Worm (Caenorhabditis elegans) whole organism, L1 larva: ENCODE data around the gene symk-1.

ENCODE experiments used
- ama-1 ChIP-seq: fragments of 150-350 bp; optimal IDR thresholded peaks from 2 replicates; lab custom pipeline; 2014
- blmp-1 ChIP-seq: fragments of 150-350 bp; optimal IDR thresholded peaks from 2 replicates; lab custom pipeline; 2014; ENCODE audit warnings: missing biosample characterization, missing genetic modification characterization
- ceh-63 ChIP-seq: fragments of 200-800 bp; sonication (Bioruptor generic); optimal IDR thresholded peaks from 2 replicates; lab custom pipeline; 2018; ENCODE audit warnings: mild to moderate bottlenecking, missing genetic modification characterization, missing compliant biosample characterization
- ceh-88 ChIP-seq: fragments of 200-800 bp; sonication (Bioruptor generic); IDR thresholded peaks from 2 replicates; pipeline ENCODE4 v1.3.6; 2022; ENCODE audit warnings: missing genetic modification characterization, missing compliant biosample characterization
- efl-1 ChIP-seq, 4 experiments: fragments of 150-350 bp; optimal IDR thresholded peaks in 3 of 4; peaks in 1 of 4; 1 replicate in 1 of 4; 2 replicates in 3 of 4; lab custom pipeline; 2014; ENCODE audit warnings: missing biosample characterization in 2 of 4, missing genetic modification characterization in 2 of 4, missing genetic modification reagents in 2 of 4
- hpl-2 ChIP-seq: fragments of 150-350 bp; optimal IDR thresholded peaks from 2 replicates; lab custom pipeline; 2014; ENCODE audit warnings: missing biosample characterization, missing genetic modification reagents, missing genetic modification characterization
- lin-15B ChIP-seq: fragments of 150-350 bp; sonication (generic microtip); optimal IDR thresholded peaks from 3 replicates; lab custom pipeline; 2014; ENCODE audit warnings: missing biosample characterization, missing genetic modification characterization
- lsy-2 ChIP-seq, 2 experiments: fragments of 150-350 bp; optimal IDR thresholded peaks; 2 replicates each; lab custom pipeline; 2014; ENCODE audit warnings: missing biosample characterization in 2 of 2, missing genetic modification characterization in 2 of 2
- nhr-11 ChIP-seq: fragments of 150-350 bp; optimal IDR thresholded peaks from 2 replicates; lab custom pipeline; 2014; ENCODE audit warnings: missing biosample characterization, missing genetic modification characterization
- nhr-85 ChIP-seq: sonication (generic microtip); peaks from one replicate; lab custom pipeline; 2016; ENCODE audit warnings: missing genetic modification characterization, inconsistent platforms, missing compliant biosample characterization
- pag-3 ChIP-seq: sonication (generic microtip); optimal IDR thresholded peaks from 2 replicates; lab custom pipeline; 2017; ENCODE audit warnings: missing genetic modification characterization, mild to moderate bottlenecking, missing compliant biosample characterization, antibody characterized with exemption, borderline replicate concordance; ENCODE audit not compliant: insufficient read depth
- rnt-1 ChIP-seq: sonication (generic microtip); optimal IDR thresholded peaks from 2 replicates; lab custom pipeline; 2016; ENCODE audit warnings: mild to moderate bottlenecking, missing genetic modification characterization, moderate library complexity, missing compliant biosample characterization
- zip-4 ChIP-seq: fragments of 200-800 bp; sonication (Bioruptor generic); optimal IDR thresholded peaks from 2 replicates; lab custom pipeline; 2018; ENCODE audit warnings: mild to moderate bottlenecking, missing genetic modification characterization, moderate library complexity, missing compliant biosample characterization

symk-1 gene

ce11 chrV:8627580-8627979 lies 57.5 kb downstream of the symk-1 start:
- no peak for TF ChIP-seq pag-3
- TF ChIP-seq efl-1 (optimal IDR thresholded peaks at IDR 0.05; lab: Kevin White, UChicago): no peak
- peak in 1 of 2 experiments; percentile 48 for TF ChIP-seq efl-1 (GFP tag; optimal IDR thresholded peaks at IDR 0.05 in 1 of 2; lab: Kevin White, UChicago)
- TF ChIP-seq zip-4 (GFP tag; lab: Kevin White, UChicago): no peak

ce11 chrV:8629029-8629428 lies 58.9 kb downstream of the symk-1 start, which contains the start of gene F41E6.12:
Gene F41E6.12, minus strand, starts transcription at chrV:8629129.
- TF ChIP-seq lsy-2 (tag; optimal IDR thresholded peaks at IDR 0.05; lab: Kevin White, UChicago): no peak
- no peak for TF ChIP-seq ceh-88 (GFP tag; lab: Robert Waterston, UW)
- no peak for TF ChIP-seq lin-15B (tag; lab: Kevin White, UChicago)
- peak; percentile 50 for TF ChIP-seq ama-1
- no peak for TF ChIP-seq rnt-1
- no peak for TF ChIP-seq nhr-11
- no peak for TF ChIP-seq ceh-63 (GFP tag; lab: Kevin White, UChicago)
- TF ChIP-seq nhr-85 (tag; lab: Kevin White, UChicago): peak; percentile 49
- no peak for TF ChIP-seq hpl-2
- no peak for TF ChIP-seq efl-1 (optimal IDR thresholded peaks at IDR 0.05; lab: Kevin White, UChicago)
- TF ChIP-seq efl-1 (GFP tag; optimal IDR thresholded peaks at IDR 0.05 in 1 of 2; lab: Kevin White, UChicago): peak in 1 of 2 experiments; percentile 37
- TF ChIP-seq blmp-1 (tag; lab: Kevin White, UChicago): peak; percentile 21
